Fruit fly (Drosophila melanogaster) whole organism, embryonic: ENCODE measurements around the gene Smox.

Experiments used
- Adf1 ChIP-seq: fragments of 200-800 bp; sonication (Bioruptor generic); IDR thresholded peaks from 2 replicates; pipeline ENCODE4 v1.3.6; 2022; ENCODE audit warnings: missing biosample characterization, missing genetic modification characterization
- Aef1 ChIP-seq: fragments of 200-800 bp; sonication (Bioruptor generic); IDR thresholded peaks from 3 replicates; pipeline ENCODE4 v1.3.6; 2022; ENCODE audit warnings: missing biosample characterization, missing genetic modification characterization
- Asciz ChIP-seq: fragments of 200-800 bp; sonication (Bioruptor generic); optimal IDR thresholded peaks from 2 replicates; lab custom pipeline; 2017; ENCODE audit warnings: missing biosample characterization, mild to moderate bottlenecking, missing genetic modification characterization, missing genetic modification reagents
- Atf-2 ChIP-seq: fragments of 200-800 bp; sonication (Bioruptor generic); optimal IDR thresholded peaks from 2 replicates; lab custom pipeline; 2016; ENCODE audit warnings: missing biosample characterization, missing genetic modification characterization
- Bteb2 ChIP-seq: fragments of 200-800 bp; sonication (Bioruptor generic); optimal IDR thresholded peaks from 2 replicates; lab custom pipeline; 2016; ENCODE audit warnings: missing biosample characterization, missing genetic modification characterization
- CG11247 ChIP-seq: fragments of 200-800 bp; sonication (Bioruptor generic); IDR thresholded peaks from 2 replicates; pipeline ENCODE4 v1.3.6; 2022; ENCODE audit warnings: missing biosample characterization, missing genetic modification characterization
- CG14441 ChIP-seq: fragments of 200-800 bp; sonication (Bioruptor generic); IDR thresholded peaks from 2 replicates; pipeline ENCODE4 v1.3.6; 2022; ENCODE audit warnings: missing biosample characterization, missing genetic modification characterization
- CG14965 ChIP-seq: fragments of 200-800 bp; sonication (Bioruptor generic); optimal IDR thresholded peaks from 2 replicates; lab custom pipeline; 2016; ENCODE audit warnings: missing biosample characterization, missing genetic modification characterization, borderline replicate concordance
- CG15269 ChIP-seq: fragments of 200-800 bp; sonication (Bioruptor generic); optimal IDR thresholded peaks from 2 replicates; lab custom pipeline; 2018; ENCODE audit warnings: missing biosample characterization, mild to moderate bottlenecking, missing genetic modification characterization, moderate library complexity
- CG15514 ChIP-seq: fragments of 200-800 bp; sonication (Bioruptor generic); optimal IDR thresholded peaks from 3 replicates; lab custom pipeline; 2017; ENCODE audit warnings: missing biosample characterization, missing genetic modification characterization, mild to moderate bottlenecking, moderate library complexity, missing genetic modification reagents
- CG16863 ChIP-seq: fragments of 200-800 bp; sonication (Bioruptor generic); optimal IDR thresholded peaks from 3 replicates; lab custom pipeline; 2016; ENCODE audit warnings: missing biosample characterization, missing genetic modification characterization
- CG17359 ChIP-seq: fragments of 200-800 bp; sonication (Bioruptor generic); optimal IDR thresholded peaks from 3 replicates; lab custom pipeline; 2018; ENCODE audit warnings: missing biosample characterization, mild to moderate bottlenecking, missing genetic modification characterization, moderate library complexity
- CG30020 ChIP-seq: fragments of 200-800 bp; optimal IDR thresholded peaks from 2 replicates; lab custom pipeline; 2019; ENCODE audit warnings: missing biosample characterization, mild to moderate bottlenecking, missing genetic modification characterization, moderate library complexity
- CG32532 ChIP-seq: fragments of 200-800 bp; sonication (Bioruptor generic); IDR thresholded peaks from 2 replicates; pipeline ENCODE4 v1.3.6; 2022; ENCODE audit warnings: missing biosample characterization, missing genetic modification characterization
- CG33213 ChIP-seq: fragments of 200-800 bp; sonication (Bioruptor generic); optimal IDR thresholded peaks from 3 replicates; lab custom pipeline; 2016; ENCODE audit warnings: missing biosample characterization, missing genetic modification characterization
- CG4404 ChIP-seq: fragments of 200-800 bp; sonication (Bioruptor generic); IDR thresholded peaks from 2 replicates; pipeline ENCODE4 v1.3.6; 2022; ENCODE audit warnings: missing biosample characterization, missing genetic modification characterization
- CG6272 ChIP-seq: fragments of 200-800 bp; sonication (Bioruptor generic); IDR thresholded peaks from 2 replicates; pipeline ENCODE4 v1.3.6; 2022; ENCODE audit warnings: missing biosample characterization, missing genetic modification characterization
- CG6854 ChIP-seq: fragments of 200-800 bp; sonication (Bioruptor generic); optimal IDR thresholded peaks from 3 replicates; lab custom pipeline; 2017; ENCODE audit warnings: missing biosample characterization, mild to moderate bottlenecking, missing genetic modification characterization
- CG7987 ChIP-seq: fragments of 200-800 bp; sonication (Bioruptor generic); optimal IDR thresholded peaks from 2 replicates; lab custom pipeline; 2018; ENCODE audit warnings: missing biosample characterization, mild to moderate bottlenecking, missing genetic modification characterization, moderate library complexity
- CG9609 ChIP-seq: fragments of 200-800 bp; sonication (Bioruptor generic); optimal IDR thresholded peaks from 3 replicates; lab custom pipeline; 2016; ENCODE audit warnings: missing biosample characterization, missing genetic modification characterization
- CTCF ChIP-seq: fragments of 200-800 bp; sonication (Bioruptor generic); optimal IDR thresholded peaks from 2 replicates; lab custom pipeline; 2017; ENCODE audit warnings: missing biosample characterization, mild to moderate bottlenecking, missing genetic modification characterization, moderate library complexity
- D19B ChIP-seq: fragments of 200-800 bp; sonication (Bioruptor generic); optimal IDR thresholded peaks from 2 replicates; lab custom pipeline; 2017; ENCODE audit warnings: missing biosample characterization, mild to moderate bottlenecking, missing genetic modification characterization
- Dek ChIP-seq: fragments of 200-800 bp; sonication (Bioruptor generic); optimal IDR thresholded peaks from 3 replicates; lab custom pipeline; 2019; ENCODE audit warnings: missing biosample characterization, mild to moderate bottlenecking, missing genetic modification characterization, moderate library complexity
- HLHmδ ChIP-seq: fragments of 200-800 bp; sonication (Bioruptor generic); optimal IDR thresholded peaks from 2 replicates; lab custom pipeline; 2018; ENCODE audit warnings: missing biosample characterization, mild to moderate bottlenecking, missing genetic modification characterization, moderate library complexity
- Med ChIP-seq: fragments of 200-800 bp; sonication (Bioruptor generic); peaks from one replicate; lab custom pipeline; 2016; ENCODE audit warnings: missing biosample characterization, missing genetic modification characterization, mild to moderate bottlenecking, inconsistent platforms, moderate library complexity
- NK7.1 ChIP-seq: fragments of 200-800 bp; sonication (Bioruptor generic); optimal IDR thresholded peaks from 3 replicates; lab custom pipeline; 2016; ENCODE audit warnings: missing biosample characterization, missing genetic modification characterization
- Nf-YA ChIP-seq: fragments of 200-800 bp; sonication (Bioruptor generic); IDR thresholded peaks from 2 replicates; pipeline ENCODE4 v1.3.6; 2022; ENCODE audit warnings: missing biosample characterization, missing genetic modification characterization
- Opbp ChIP-seq: fragments of 200-800 bp; sonication (Bioruptor generic); IDR thresholded peaks from 3 replicates; pipeline ENCODE4 v1.3.6; 2022; ENCODE audit warnings: missing biosample characterization, missing genetic modification characterization; ENCODE audit not compliant: partially characterized antibody
- Sox102F ChIP-seq: fragments of 200-800 bp; sonication (Bioruptor generic); optimal IDR thresholded peaks from 2 replicates; lab custom pipeline; 2018; ENCODE audit warnings: missing biosample characterization, mild to moderate bottlenecking, missing genetic modification characterization, moderate library complexity
- Xrp1 ChIP-seq: fragments of 200-800 bp; sonication (Bioruptor generic); IDR thresholded peaks from 2 replicates; pipeline ENCODE4 v1.3.6; 2022; ENCODE audit warnings: missing biosample characterization, missing genetic modification characterization
- YL-1 ChIP-seq: fragments of 200-800 bp; sonication (Bioruptor generic); optimal IDR thresholded peaks from 3 replicates; lab custom pipeline; 2017; ENCODE audit warnings: missing biosample characterization, mild to moderate bottlenecking, missing genetic modification characterization
- abd-A ChIP-seq: fragments of 200-800 bp; sonication (Bioruptor generic); optimal IDR thresholded peaks from 3 replicates; lab custom pipeline; 2019; ENCODE audit warnings: missing biosample characterization, mild to moderate bottlenecking, missing genetic modification characterization, moderate library complexity
- bab2 ChIP-seq: fragments of 200-800 bp; sonication (Bioruptor generic); optimal IDR thresholded peaks from 2 replicates; lab custom pipeline; 2016; ENCODE audit warnings: missing biosample characterization, missing genetic modification characterization
- chinmo ChIP-seq: fragments of 200-800 bp; sonication (Bioruptor generic); IDR thresholded peaks from 4 replicates; pipeline ENCODE4 v1.3.6; 2022; ENCODE audit warnings: missing biosample characterization, missing genetic modification characterization; ENCODE audit not compliant: partially characterized antibody
- dm ChIP-seq: fragments of 200-800 bp; sonication (Bioruptor generic); optimal IDR thresholded peaks from 3 replicates; lab custom pipeline; 2016; ENCODE audit warnings: missing biosample characterization, missing genetic modification characterization
- dpn ChIP-seq, 2 experiments: fragments of 200-800 bp; sonication (Bioruptor generic); optimal IDR thresholded peaks; 3 replicates each; lab custom pipeline; 2016; ENCODE audit warnings: missing biosample characterization in 2 of 2, missing genetic modification characterization in 2 of 2
- fd64A ChIP-seq: fragments of 200-800 bp; sonication (Bioruptor generic); optimal IDR thresholded peaks from 3 replicates; lab custom pipeline; 2018; ENCODE audit warnings: missing biosample characterization, mild to moderate bottlenecking, missing genetic modification characterization
- hbn ChIP-seq: fragments of 200-800 bp; sonication (Bioruptor generic); IDR thresholded peaks from 2 replicates; pipeline ENCODE4 v1.3.6; 2022; ENCODE audit warnings: missing biosample characterization, missing genetic modification characterization; ENCODE audit not compliant: partially characterized antibody
- ind ChIP-seq: fragments of 200-800 bp; sonication (Bioruptor generic); optimal IDR thresholded peaks from 3 replicates; lab custom pipeline; 2016; ENCODE audit warnings: missing biosample characterization, missing genetic modification characterization
- jumu ChIP-seq: fragments of 200-800 bp; sonication (Bioruptor generic); optimal IDR thresholded peaks from 3 replicates; lab custom pipeline; 2016; ENCODE audit warnings: missing biosample characterization, missing genetic modification characterization
- kah ChIP-seq: fragments of 200-800 bp; sonication (Bioruptor generic); optimal IDR thresholded peaks from 2 replicates; lab custom pipeline; 2018; ENCODE audit warnings: missing biosample characterization, mild to moderate bottlenecking, missing genetic modification characterization
- knrl ChIP-seq: fragments of 200-800 bp; sonication (Bioruptor generic); IDR thresholded peaks from 3 replicates; pipeline ENCODE4 v1.3.6; 2022; ENCODE audit warnings: missing biosample characterization, missing genetic modification characterization; ENCODE audit not compliant: partially characterized antibody
- otp ChIP-seq: fragments of 200-800 bp; sonication (Bioruptor generic); IDR thresholded peaks from 3 replicates; pipeline ENCODE4, ENCODE4 v1.3.6; 2022; ENCODE audit warnings: missing biosample characterization, missing genetic modification characterization
- pan ChIP-seq, 4 experiments: fragments of >200 bp in 3 of 4; fragments of 200-800 bp in 1 of 4; sonication (Bioruptor generic) in 1 of 4; optimal IDR thresholded peaks in 3 of 4; IDR thresholded peaks in 1 of 4; 2 replicates each; pipeline versions ENCODE4 v1.3.6 to Lab custom; 2017 to 2022; ENCODE audit warnings: missing biosample characterization in 2 of 4, missing genetic modification characterization in 2 of 4, mixed read lengths in 1 of 4
- scrt ChIP-seq: fragments of 200-800 bp; sonication (Bioruptor generic); optimal IDR thresholded peaks from 2 replicates; lab custom pipeline; 2018; ENCODE audit warnings: missing biosample characterization, mild to moderate bottlenecking, missing genetic modification characterization, moderate library complexity
- sug ChIP-seq: fragments of 200-800 bp; optimal IDR thresholded peaks from 2 replicates; lab custom pipeline; 2019; ENCODE audit warnings: missing biosample characterization, mild to moderate bottlenecking, missing genetic modification characterization, moderate library complexity
- tin ChIP-seq: fragments of 200-800 bp; sonication (Bioruptor generic); optimal IDR thresholded peaks from 3 replicates; lab custom pipeline; 2016; ENCODE audit warnings: missing biosample characterization, missing genetic modification characterization
- vfl ChIP-seq: fragments of 200-800 bp; sonication (Bioruptor generic); optimal IDR thresholded peaks from 2 replicates; lab custom pipeline; 2016; ENCODE audit warnings: missing biosample characterization, missing genetic modification characterization
- zfh2 ChIP-seq: fragments of 200-800 bp; sonication (Bioruptor generic); optimal IDR thresholded peaks from 2 replicates; lab custom pipeline; 2016; ENCODE audit warnings: missing biosample characterization, missing genetic modification characterization

The Smox gene

dm6 chrX:8141353-8142066, 569 bp downstream of the Smox start (continued):
- TF ChIP-seq CG9609 (GFP tag; lab: Kevin White, UChicago) (no peak), Sox102F (GFP tag; lab: Kevin White, UChicago) (peak; percentile 11), Xrp1 (GFP tag; lab: Robert Waterston, UW) (peak; percentile 21; the same call in 1 of the 2 replicates), Asciz (no peak), kah (GFP tag; lab: Kevin White, UChicago) (peak; percentile 9), scrt (peak; percentile 40), vfl (GFP tag; lab: Kevin White, UChicago) (no peak), YL-1 (GFP tag; lab: Kevin White, UChicago) (peak; percentile 60), CG7987 (GFP tag; lab: Kevin White, UChicago) (no peak), otp (GFP tag; lab: Robert Waterston, UW) (no peak), CG6854 (GFP tag; lab: Kevin White, UChicago) (no peak), Aef1 (GFP tag; lab: Robert Waterston, UW) (peak; percentile 45; the same call in 2 of the 3 replicates), CG15269 (peak; percentile 3), CG14441 (GFP tag; lab: Robert Waterston, UW) (no peak), jumu (GFP tag; lab: Kevin White, UChicago) (no peak), dpn (GFP tag; optimal IDR thresholded peaks at IDR 0.05; lab: Kevin White, UChicago) (peak in 1 of 2 experiments; percentile 57), hbn (GFP tag; lab: Robert Waterston, UW) (no peak), CG16863 (peak; percentile 22), tin (GFP tag; lab: Kevin White, UChicago) (no peak), NK7.1 (GFP tag; lab: Kevin White, UChicago) (no peak), bab2 (GFP tag; lab: Kevin White, UChicago) (peak; percentile 5), CG30020 (no peak), Dek (tag; lab: Kevin White, UChicago) (no peak), dm (peak; percentile 11), knrl (GFP tag; lab: Robert Waterston, UW) (no peak), CG33213 (GFP tag; lab: Kevin White, UChicago) (no peak), Atf-2 (peak; percentile 5), Opbp (GFP tag; lab: Robert Waterston, UW) (0 out of 3 replicates have a peak, but pooled peaks have one; percentile 39), sug (tag; lab: Kevin White, UChicago) (peak; percentile 10), zfh2 (GFP tag; lab: Kevin White, UChicago) (peak; percentile 24), CG11247 (GFP tag; lab: Robert Waterston, UW) (no peak), abd-A (tag; lab: Kevin White, UChicago) (peak; percentile 82), D19B (GFP tag; lab: Kevin White, UChicago) (no peak), CG32532 (GFP tag; lab: Robert Waterston, UW) (peak; percentile 25), fd64A (GFP tag; lab: Kevin White, UChicago) (no peak), Bteb2 (GFP tag; lab: Kevin White, UChicago) (no peak), Nf-YA (no peak), chinmo (GFP tag; lab: Robert Waterston, UW) (0 out of 4 replicates have a peak, but pooled peaks have one; percentile 61), Adf1 (peak; percentile 64), CG14965 (no peak), pan (optimal IDR thresholded peaks at IDR 0.05; lab: Kevin White, UChicago) (no peak), pan (GFP tag; optimal IDR thresholded peaks at IDR 0.05 in 1 of 2, IDR thresholded peaks at IDR 0.05 in 1 of 2) (no peak), CG15514 (GFP tag; lab: Kevin White, UChicago) (peak; percentile 19), Med (GFP tag; lab: Kevin White, UChicago) (peak; percentile 83), ind (GFP tag; lab: Kevin White, UChicago) (peak; percentile 10), CG4404 (GFP tag; lab: Robert Waterston, UW) (no peak), CG17359 (tag; lab: Kevin White, UChicago) (no peak), HLHmδ (no peak), CG6272 (GFP tag; lab: Robert Waterston, UW) (no peak), CTCF (no peak)
